Worm (Caenorhabditis elegans) whole organism, L1 larva: ENCODE measurements around the gene T27A1.3.

Experiments used
- aha-1 ChIP-seq: fragments of 150-350 bp; optimal IDR thresholded peaks from 2 replicates; lab custom pipeline; 2014; ENCODE audit warnings: missing biosample characterization, missing genetic modification characterization
- ceh-82 ChIP-seq, 3 experiments: fragments of 150-350 bp in 1 of 3; sonication (generic microtip) in 2 of 3; optimal IDR thresholded peaks; 2 replicates each; lab custom pipeline; 2014 to 2017; ENCODE audit warnings: missing biosample characterization in 3 of 3, missing genetic modification characterization in 3 of 3
- dpl-1 ChIP-seq, 3 experiments: fragments of 150-350 bp in 2 of 3; sonication (generic microtip) in 1 of 3; optimal IDR thresholded peaks; 2 replicates each; lab custom pipeline; 2014 to 2017; ENCODE audit warnings: missing biosample characterization in 3 of 3, missing genetic modification characterization in 3 of 3, missing genetic modification reagents in 3 of 3
- egl-27 ChIP-seq, 2 experiments: fragments of 150-350 bp in 1 of 2; sonication (generic microtip); optimal IDR thresholded peaks; 3 replicates each; lab custom pipeline; 2017 to 2018; ENCODE audit warnings: missing biosample characterization in 2 of 2, missing genetic modification characterization in 2 of 2, missing genetic modification reagents in 2 of 2
- ets-5 ChIP-seq: fragments of 200-800 bp; sonication (Bioruptor generic); IDR thresholded peaks from 2 replicates; pipeline ENCODE4 v1.3.6; 2022; ENCODE audit warnings: missing genetic modification characterization, missing compliant biosample characterization
- jun-1 ChIP-seq: fragments of 150-350 bp; optimal IDR thresholded peaks from 2 replicates; lab custom pipeline; 2014; ENCODE audit warnings: missing biosample characterization, missing genetic modification reagents, missing genetic modification characterization
- lin-13 ChIP-seq: fragments of 150-350 bp; optimal IDR thresholded peaks from 2 replicates; lab custom pipeline; 2014; ENCODE audit warnings: missing biosample characterization, missing genetic modification reagents, missing genetic modification characterization
- mdl-1 ChIP-seq, 2 experiments: fragments of 150-350 bp; optimal IDR thresholded peaks; 2 replicates each; lab custom pipeline; 2014 to 2017; ENCODE audit warnings: missing biosample characterization in 2 of 2, missing genetic modification characterization in 2 of 2, inconsistent platforms in 1 of 2
- mep-1 ChIP-seq: fragments of 150-350 bp; optimal IDR thresholded peaks from 2 replicates; lab custom pipeline; 2014; ENCODE audit warnings: missing biosample characterization, missing genetic modification characterization
- nhr-237 ChIP-seq: fragments of 150-350 bp; optimal IDR thresholded peaks from 2 replicates; lab custom pipeline; 2014; ENCODE audit warnings: missing biosample characterization, missing genetic modification characterization
- unc-62 ChIP-seq: fragments of 150-350 bp; optimal IDR thresholded peaks from 2 replicates; lab custom pipeline; 2014; ENCODE audit warnings: missing biosample characterization, missing genetic modification reagents, missing genetic modification characterization
- ztf-4 ChIP-seq: fragments of 150-350 bp; optimal IDR thresholded peaks from 2 replicates; lab custom pipeline; 2014; ENCODE audit warnings: missing biosample characterization, missing genetic modification characterization

- TF ChIP-seq ets-5 (GFP tag; lab: Robert Waterston, UW): no peak
- TF ChIP-seq lin-13: no peak
- TF ChIP-seq egl-27 (tag; optimal IDR thresholded peaks at IDR 0.05; lab: Kevin White, UChicago): no peak
- no peak for TF ChIP-seq aha-1 (tag; lab: Kevin White, UChicago)
- TF ChIP-seq nhr-237 (tag; lab: Kevin White, UChicago): no peak
- TF ChIP-seq ceh-82 (tag; optimal IDR thresholded peaks at IDR 0.05; lab: Kevin White, UChicago): no peak
- no peak for TF ChIP-seq mdl-1 (tag; optimal IDR thresholded peaks at IDR 0.05; lab: Kevin White, UChicago)
- TF ChIP-seq dpl-1 (GFP tag; optimal IDR thresholded peaks at IDR 0.05; lab: Kevin White, UChicago): no peak
- no peak for TF ChIP-seq unc-62 (GFP tag; lab: Kevin White, UChicago)
- TF ChIP-seq mep-1 (tag; lab: Kevin White, UChicago): no peak
- no peak for TF ChIP-seq ztf-4
- no peak for TF ChIP-seq jun-1 (tag; lab: Kevin White, UChicago)
These were observed 43.5 kb downstream of the T27A1.3 start for ce11 chrII:578803-579202.
